Worm (Caenorhabditis elegans) whole organism, L4/young adult: Measurements from ENCODE around the gene nas-8.

Source experiments
- W03F9.2 ChIP-seq: fragments of 150-350 bp; optimal IDR thresholded peaks from 2 replicates; lab custom pipeline; 2014; ENCODE audit warnings: missing biosample characterization, missing genetic modification characterization
- him-1 ChIP-seq: sonication (generic microtip); optimal IDR thresholded peaks from 2 replicates; lab custom pipeline; 2016; ENCODE audit warnings: missing genotype, missing genetic modification reagents, missing genetic modification characterization, missing compliant biosample characterization

- TF ChIP-seq him-1 (tag; lab: Kevin White, UChicago), result no peak
- peak; percentile 3 for TF ChIP-seq W03F9.2 (tag; lab: Kevin White, UChicago)
Measured at ce11 chrIV:7083382-7083784, 31.3 kb upstream of the nas-8 start, which contains the start of gene Y43B11AR.3.
